Fruit fly (Drosophila melanogaster) whole organism, adult: Measurements from ENCODE around the gene Cow.

ENCODE experiments used
- CG11617 ChIP-seq: fragments of 200-800 bp; sonication (Bioruptor generic); optimal IDR thresholded peaks from 2 replicates; lab custom pipeline; 2017; ENCODE audit warnings: mild to moderate bottlenecking, missing biosample characterization, missing genetic modification reagents, missing genetic modification characterization
- CG12768 ChIP-seq: fragments of 200-800 bp; sonication (Bioruptor generic); optimal IDR thresholded peaks from 2 replicates; lab custom pipeline; 2017; ENCODE audit warnings: missing biosample characterization, missing genetic modification characterization, mild to moderate bottlenecking, moderate library complexity, missing genetic modification reagents
- CG14711 ChIP-seq: fragments of 200-800 bp; sonication (Bioruptor generic); optimal IDR thresholded peaks from 2 replicates; lab custom pipeline; 2018; ENCODE audit warnings: missing biosample characterization, mild to moderate bottlenecking, missing genetic modification characterization, moderate library complexity
- CG1620 ChIP-seq: fragments of 200-800 bp; sonication (Bioruptor generic); optimal IDR thresholded peaks from 2 replicates; lab custom pipeline; 2016; ENCODE audit warnings: missing biosample characterization, missing genetic modification characterization
- CG33017 ChIP-seq: fragments of 200-800 bp; sonication (Bioruptor generic); optimal IDR thresholded peaks from 2 replicates; lab custom pipeline; 2018; ENCODE audit warnings: missing biosample characterization, mild to moderate bottlenecking, missing genetic modification characterization, moderate library complexity
- CG5204 ChIP-seq: fragments of 200-800 bp; sonication (Bioruptor generic); optimal IDR thresholded peaks from 2 replicates; lab custom pipeline; 2016; ENCODE audit warnings: missing biosample characterization, missing genetic modification characterization
- CG7045 ChIP-seq: fragments of 200-800 bp; sonication (Bioruptor generic); optimal IDR thresholded peaks from 2 replicates; lab custom pipeline; 2017; ENCODE audit warnings: missing biosample characterization, mild to moderate bottlenecking, missing genetic modification characterization
- CG7101 ChIP-seq: fragments of 200-800 bp; sonication (Bioruptor generic); optimal IDR thresholded peaks from 2 replicates; lab custom pipeline; 2018; ENCODE audit warnings: missing biosample characterization, mild to moderate bottlenecking, missing genetic modification characterization, moderate library complexity
- Clk ChIP-seq: fragments of 200-800 bp; sonication (Bioruptor generic); optimal IDR thresholded peaks from 2 replicates; lab custom pipeline; 2017; ENCODE audit warnings: missing biosample characterization, missing genetic modification characterization
- Crg-1 ChIP-seq: fragments of 200-800 bp; sonication (Bioruptor generic); optimal IDR thresholded peaks from 2 replicates; lab custom pipeline; 2016; ENCODE audit warnings: missing biosample characterization, missing genetic modification characterization
- Hr96 ChIP-seq: fragments of 200-800 bp; sonication (Bioruptor generic); optimal IDR thresholded peaks from 2 replicates; lab custom pipeline; 2016; ENCODE audit warnings: missing biosample characterization, missing genetic modification characterization
- Mnt ChIP-seq: fragments of 200-800 bp; sonication (Bioruptor generic); optimal IDR thresholded peaks from 2 replicates; lab custom pipeline; 2016; ENCODE audit warnings: missing biosample characterization, mild to moderate bottlenecking, missing genetic modification characterization
- bab1 ChIP-seq: fragments of 200-800 bp; sonication (Bioruptor generic); optimal IDR thresholded peaks from 3 replicates; lab custom pipeline; 2019; ENCODE audit warnings: missing biosample characterization, mild to moderate bottlenecking, missing genetic modification characterization, moderate library complexity
- cic ChIP-seq: fragments of 200-800 bp; sonication (Bioruptor generic); optimal IDR thresholded peaks from 2 replicates; lab custom pipeline; 2017; ENCODE audit warnings: missing biosample characterization, mild to moderate bottlenecking, missing genetic modification characterization, moderate library complexity
- cnc ChIP-seq, 2 experiments: fragments of >200 bp; optimal IDR thresholded peaks; 2 replicates each; lab custom pipeline; 2017
- kay ChIP-seq: fragments of 200-800 bp; sonication (Bioruptor generic); peaks from one replicate; lab custom pipeline; 2016; ENCODE audit warnings: missing biosample characterization, missing genetic modification characterization, borderline replicate concordance
- ovo ChIP-seq: fragments of 200-800 bp; sonication (Bioruptor generic); optimal IDR thresholded peaks from 2 replicates; lab custom pipeline; 2016; ENCODE audit warnings: missing biosample characterization, missing genetic modification characterization
- pad ChIP-seq: fragments of 200-800 bp; sonication (Bioruptor generic); optimal IDR thresholded peaks from 3 replicates; lab custom pipeline; 2017; ENCODE audit warnings: missing biosample characterization, missing genetic modification characterization, mild to moderate bottlenecking, moderate library complexity, missing genetic modification reagents
- tj ChIP-seq: fragments of 200-800 bp; sonication (Bioruptor generic); optimal IDR thresholded peaks from 3 replicates; lab custom pipeline; 2017; ENCODE audit warnings: missing biosample characterization, mild to moderate bottlenecking, missing genetic modification characterization, moderate library complexity
- toe ChIP-seq: fragments of 200-800 bp; sonication (Bioruptor generic); optimal IDR thresholded peaks from 2 replicates; lab custom pipeline; 2016; ENCODE audit warnings: missing biosample characterization, missing genetic modification characterization

Gene Cow

dm6 chr3R:23035463-23035862 lies 77.1 kb downstream of the Cow start, which contains the start of gene CG13833:
CG13833 (minus strand) TSS chr3R:23035563.
- TF ChIP-seq pad (GFP tag; lab: Kevin White, UChicago) (no peak), CG7045 (GFP tag; lab: Kevin White, UChicago) (no peak), Hr96 (GFP tag; lab: Kevin White, UChicago) (no peak), bab1 (GFP tag; lab: Kevin White, UChicago) (no peak), kay (GFP tag; lab: Kevin White, UChicago) (no peak), CG1620 (GFP tag; lab: Kevin White, UChicago) (no peak), CG12768 (no peak), toe (GFP tag; lab: Kevin White, UChicago) (no peak), Crg-1 (no peak), Mnt (no peak)

dm6 chr3R:23030900-23031299 lies 81.6 kb downstream of the Cow start:
- TF ChIP-seq CG33017 (tag; lab: Kevin White, UChicago) (no peak), CG1620 (GFP tag; lab: Kevin White, UChicago) (no peak), tj (GFP tag; lab: Kevin White, UChicago) (no peak), CG14711 (tag; lab: Kevin White, UChicago) (no peak), cnc (optimal IDR thresholded peaks at IDR 0.05; lab: Kevin White, UChicago) (no peak), Mnt (no peak), CG7101 (tag; lab: Kevin White, UChicago) (no peak), toe (GFP tag; lab: Kevin White, UChicago) (no peak), Hr96 (GFP tag; lab: Kevin White, UChicago) (no peak), CG12768 (no peak), CG11617 (GFP tag; lab: Kevin White, UChicago) (no peak), cic (GFP tag; lab: Kevin White, UChicago) (no peak), CG5204 (GFP tag; lab: Kevin White, UChicago) (no peak), Clk (no peak), ovo (no peak), pad (GFP tag; lab: Kevin White, UChicago) (no peak), CG7045 (GFP tag; lab: Kevin White, UChicago) (no peak), kay (GFP tag; lab: Kevin White, UChicago) (no peak), Crg-1 (no peak), bab1 (GFP tag; lab: Kevin White, UChicago) (no peak)

dm6 chr3R:23028506-23028905 lies 84.0 kb downstream of the Cow start:
- TF ChIP-seq toe (GFP tag; lab: Kevin White, UChicago) (no peak), Hr96 (GFP tag; lab: Kevin White, UChicago) (no peak), cnc (optimal IDR thresholded peaks at IDR 0.05; lab: Kevin White, UChicago) (no peak), CG7045 (GFP tag; lab: Kevin White, UChicago) (no peak), CG33017 (tag; lab: Kevin White, UChicago) (no peak), CG12768 (no peak), CG1620 (GFP tag; lab: Kevin White, UChicago) (no peak), ovo (no peak), tj (GFP tag; lab: Kevin White, UChicago) (no peak), Clk (no peak), Crg-1 (no peak), CG7101 (tag; lab: Kevin White, UChicago) (no peak), CG11617 (GFP tag; lab: Kevin White, UChicago) (no peak), pad (GFP tag; lab: Kevin White, UChicago) (no peak), kay (GFP tag; lab: Kevin White, UChicago) (no peak)

- TF ChIP-seq CG7101 (tag; lab: Kevin White, UChicago) = no peak
- no peak for TF ChIP-seq ovo
- TF ChIP-seq CG1620 (GFP tag; lab: Kevin White, UChicago) = no peak
- no peak for TF ChIP-seq bab1 (GFP tag; lab: Kevin White, UChicago)
- no peak for TF ChIP-seq tj (GFP tag; lab: Kevin White, UChicago)
Observed at dm6 chr3R:23027428-23027813, 85.1 kb downstream of the Cow start.

- TF ChIP-seq pad (GFP tag; lab: Kevin White, UChicago) = no peak
- no peak for TF ChIP-seq CG14711 (tag; lab: Kevin White, UChicago)
- TF ChIP-seq Mnt = no peak
- TF ChIP-seq CG12768 = no peak
- TF ChIP-seq CG5204 (GFP tag; lab: Kevin White, UChicago) = no peak
- no peak for TF ChIP-seq bab1 (GFP tag; lab: Kevin White, UChicago)
Observed at dm6 chr3R:23026652-23027427, 85.7 kb downstream of the Cow start, which contains the start of gene lmd. lmd (minus strand) TSS chr3R:23026713.
